Worm (Caenorhabditis elegans): ENCODE data around the gene nspg-3.

Gene nspg-3

DNA sequence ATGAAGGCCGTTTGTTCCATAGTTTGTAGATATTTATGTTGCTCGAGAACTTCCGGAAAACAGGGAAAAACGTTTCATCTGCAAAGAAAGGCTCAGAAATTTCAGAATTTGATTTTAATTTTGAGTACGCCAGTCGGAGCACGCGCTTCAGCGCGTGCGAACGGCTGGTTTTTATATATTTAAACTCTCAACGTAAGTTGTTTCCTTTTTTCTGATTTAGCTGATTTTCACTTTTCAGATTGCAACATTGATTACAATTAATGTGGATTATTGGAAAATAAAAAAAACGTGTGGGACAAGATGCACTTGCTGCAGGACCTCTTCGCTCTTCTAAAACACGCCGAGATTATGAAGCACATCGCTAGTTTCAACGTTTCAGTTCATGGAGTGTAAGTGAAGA lies 8.9 kb upstream of the nspg-3 start, which contains the start of gene F21H12.3:
F21H12.3 (plus strand) TSS at position 301 of the 400 bp plus-strand sequence.
- no peak for TF ChIP-seq ceh-48 (tag; optimal IDR thresholded peaks at IDR 0.05)
- TF ChIP-seq K02D7.2 (tag; optimal IDR thresholded peaks at IDR 0.05): no peak
- TF ChIP-seq C38D4.7 (GFP tag; optimal IDR thresholded peaks at IDR 0.05): no peak
- no peak for TF ChIP-seq dmd-4 (tag; optimal IDR thresholded peaks at IDR 0.05; ENCODE audit: borderline replicate concordance)
- TF ChIP-seq gmeb-2 (tag; optimal IDR thresholded peaks at IDR 0.05): no peak
- TF ChIP-seq nfya-1 (tag; optimal IDR thresholded peaks at IDR 0.05): no peak
- TF ChIP-seq pqm-1 (tag; optimal IDR thresholded peaks at IDR 0.05): no peak
- no peak for TF ChIP-seq T23F11.4 (GFP tag; optimal IDR thresholded peaks at IDR 0.05)
- no peak for TF ChIP-seq hlh-15 (tag; optimal IDR thresholded peaks at IDR 0.05)
- TF ChIP-seq zip-5 (tag; optimal IDR thresholded peaks at IDR 0.05): no peak

DNA sequence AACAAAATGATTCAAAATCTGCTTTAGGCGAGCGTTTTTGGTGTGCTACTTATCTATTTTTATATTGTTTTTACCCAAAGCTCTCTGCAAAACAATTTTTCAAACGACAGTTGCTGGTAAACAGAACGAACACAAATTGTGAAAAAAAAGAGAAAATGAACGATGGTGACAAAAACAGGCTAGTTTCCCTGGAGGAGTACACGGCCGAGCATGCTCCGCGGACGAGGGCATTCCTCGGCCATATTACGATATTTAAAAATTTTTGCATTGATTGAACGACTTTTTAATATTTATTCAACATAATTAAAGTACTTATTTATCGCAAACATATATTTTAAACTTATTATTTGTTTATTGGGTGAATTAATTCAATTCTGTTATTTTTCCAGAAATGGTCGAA lies 5.9 kb downstream of the nspg-3 start, which contains the start of the genes tpp-2 and rbbp-5:
tpp-2 (minus strand) TSS at position 157 of the 400 bp plus-strand sequence.
rbbp-5 (plus strand) TSS at position 390 of the 400 bp plus-strand sequence.
- TF ChIP-seq gmeb-2 (tag; optimal IDR thresholded peaks at IDR 0.05) (no peak), zip-5 (tag; optimal IDR thresholded peaks at IDR 0.05) (peak; percentile 76), rnt-1 (tag; optimal IDR thresholded peaks at IDR 0.05) (peak; percentile 37), sox-4 (tag; optimal IDR thresholded peaks at IDR 0.05) (no peak), C08G9.2 (tag; optimal IDR thresholded peaks at IDR 0.05) (peak; percentile 82), npax-4 (tag; optimal IDR thresholded peaks at IDR 0.05) (no peak), T23F11.4 (GFP tag; optimal IDR thresholded peaks at IDR 0.05) (no peak), F13H6.1 (tag; optimal IDR thresholded peaks at IDR 0.05) (peak; percentile 34), pros-1 (tag; optimal IDR thresholded peaks at IDR 0.05) (no peak), lim-6 (tag; optimal IDR thresholded peaks at IDR 0.05) (no peak), hlh-6 (tag; optimal IDR thresholded peaks at IDR 0.05) (no peak), sdc-2 (tag; optimal IDR thresholded peaks at IDR 0.05) (no peak), fax-1 (tag; optimal IDR thresholded peaks at IDR 0.05) (peak; percentile 49), madf-2 (tag; optimal IDR thresholded peaks at IDR 0.05) (no peak), ceh-30 (tag; optimal IDR thresholded peaks at IDR 0.05) (no peak), ttx-3 (tag; optimal IDR thresholded peaks at IDR 0.05) (no peak), ahr-1 (tag; optimal IDR thresholded peaks at IDR 0.05) (no peak), odd-2 (tag; optimal IDR thresholded peaks at IDR 0.05) (no peak), hlh-13 (GFP tag; optimal IDR thresholded peaks at IDR 0.05) (no peak), ceh-9 (tag; optimal IDR thresholded peaks at IDR 0.05) (no peak), C38D4.7 (GFP tag; optimal IDR thresholded peaks at IDR 0.05) (no peak), fkh-6 (tag; optimal IDR thresholded peaks at IDR 0.05) (peak; percentile 15), ceh-19 (GFP tag; optimal IDR thresholded peaks at IDR 0.05) (no peak), elt-4 (tag; optimal IDR thresholded peaks at IDR 0.05) (no peak), ceh-48 (tag; optimal IDR thresholded peaks at IDR 0.05) (no peak), ceh-2 (tag; optimal IDR thresholded peaks at IDR 0.05) (peak; percentile 87), K02D7.2 (tag; optimal IDR thresholded peaks at IDR 0.05) (no peak), ama-1 (optimal IDR thresholded peaks at IDR 0.05) (no peak), nhr-232 (tag; optimal IDR thresholded peaks at IDR 0.05) (no peak), ref-2 (tag; optimal IDR thresholded peaks at IDR 0.05) (peak; percentile 23), ceh-6 (GFP tag; optimal IDR thresholded peaks at IDR 0.05) (no peak), pha-2 (tag; optimal IDR thresholded peaks at IDR 0.05) (no peak), nfya-1 (tag; optimal IDR thresholded peaks at IDR 0.05) (no peak), pha-4 (tag; optimal IDR thresholded peaks at IDR 0.05) (no peak), dmd-4 (tag; optimal IDR thresholded peaks at IDR 0.05; ENCODE audit: borderline replicate concordance) (no peak), ceh-14 (tag; optimal IDR thresholded peaks at IDR 0.05) (peak; percentile 30), ceh-31 (tag; optimal IDR thresholded peaks at IDR 0.05) (peak; percentile 88), hlh-15 (tag; optimal IDR thresholded peaks at IDR 0.05) (no peak), ceh-34 (tag; optimal IDR thresholded peaks at IDR 0.05) (peak; percentile 2), ceh-45 (GFP tag; IDR thresholded peaks at IDR 0.05) (no peak), ets-4 (tag; optimal IDR thresholded peaks at IDR 0.05) (peak; percentile 83), tbx-2 (tag; optimal IDR thresholded peaks at IDR 0.05) (peak; percentile 84), ceh-24 (tag; optimal IDR thresholded peaks at IDR 0.05) (no peak), che-1 (tag; optimal IDR thresholded peaks at IDR 0.05) (no peak), eyg-1 (tag; optimal IDR thresholded peaks at IDR 0.05) (no peak), K09A11.1 (tag; optimal IDR thresholded peaks at IDR 0.05; ENCODE audit: insufficient read depth) (no peak), hlh-8 (tag; optimal IDR thresholded peaks at IDR 0.05) (peak; percentile 70), pax-1 (tag; optimal IDR thresholded peaks at IDR 0.05) (no peak), ztf-16 (tag; optimal IDR thresholded peaks at IDR 0.05) (no peak), ceh-18 (tag; optimal IDR thresholded peaks at IDR 0.05) (no peak)

Data from whole organism, late embryonic.